Worm (Caenorhabditis elegans): ENCODE results near the gene tbx-35.

- TF ChIP-seq ceh-82 (tag; optimal IDR thresholded peaks at IDR 0.05) (no peak), ztf-11 (tag; optimal IDR thresholded peaks at IDR 0.05) (no peak), nhr-85 (tag) (peak; percentile 26), nhr-19 (GFP tag; conservative IDR thresholded peaks at IDR 0.05) (no peak), elt-2 (tag; optimal IDR thresholded peaks at IDR 0.05) (no peak), nhr-20 (tag; optimal IDR thresholded peaks at IDR 0.05) (no peak), ces-1 (GFP tag; optimal IDR thresholded peaks at IDR 0.05) (no peak), egl-27 (tag; optimal IDR thresholded peaks at IDR 0.05) (no peak)
These were observed 27.7 kb downstream of the tbx-35 start for ce11 chrII:5497541-5497940.
